Worm (Caenorhabditis elegans) whole organism, mixed stage, embryonic: ENCODE measurements around the gene F32A5.8.

Source experiments
- lin-13 ChIP-seq: fragments of 150-350 bp; optimal IDR thresholded peaks from 2 replicates; lab custom pipeline; 2014; ENCODE audit warnings: missing biosample characterization, missing genetic modification characterization
- lsy-2 ChIP-seq: fragments of 150-350 bp; optimal IDR thresholded peaks from 2 replicates; lab custom pipeline; 2014; ENCODE audit warnings: missing biosample characterization, missing genetic modification characterization
- mep-1 ChIP-seq: fragments of 150-350 bp; optimal IDR thresholded peaks from 2 replicates; lab custom pipeline; 2017; ENCODE audit warnings: missing biosample characterization, missing genetic modification reagents, missing genetic modification characterization, inconsistent platforms
- unc-62 ChIP-seq: fragments of 150-350 bp; optimal IDR thresholded peaks from 2 replicates; lab custom pipeline; 2014; ENCODE audit warnings: missing biosample characterization, missing genetic modification reagents, missing genetic modification characterization
- ztf-11 ChIP-seq: fragments of 150-350 bp; optimal IDR thresholded peaks from 2 replicates; lab custom pipeline; 2014; ENCODE audit warnings: missing biosample characterization, missing genetic modification characterization

DNA sequence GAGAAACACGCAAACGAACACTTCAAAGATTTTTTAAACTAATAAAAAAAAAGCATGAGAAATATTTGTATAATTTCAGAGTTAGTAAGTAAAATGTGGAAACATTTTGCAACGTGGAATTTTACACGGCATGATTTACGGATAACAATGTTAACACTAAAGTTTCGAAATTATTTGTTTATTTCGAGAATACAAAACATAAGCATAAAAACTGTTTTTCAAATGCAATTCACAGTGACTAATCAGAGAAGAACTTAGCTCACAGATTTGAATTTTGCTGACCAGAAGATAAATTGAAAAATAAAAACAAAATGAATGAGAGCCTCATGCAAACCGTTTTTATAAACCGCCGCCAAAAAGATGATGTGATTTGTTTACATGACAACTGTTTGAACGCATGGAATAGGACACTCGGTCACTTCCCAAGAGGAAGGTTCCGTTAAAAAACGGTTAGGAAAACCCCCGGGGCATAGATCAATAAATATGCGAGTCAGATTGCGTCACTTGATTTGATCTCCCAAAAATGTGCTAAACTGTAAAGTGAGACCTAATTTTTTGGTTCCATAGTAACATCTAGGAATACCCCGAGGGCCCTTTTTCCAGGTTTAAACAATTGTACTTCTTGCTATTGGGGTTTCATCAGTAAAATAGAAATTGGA, 29.9 kb upstream of the F32A5.8 start, which contains the start of gene clh-3:
- no peak for TF ChIP-seq mep-1 (tag; lab: Kevin White, UChicago)
- TF ChIP-seq lsy-2 (tag; lab: Kevin White, UChicago) = no peak
- no peak for TF ChIP-seq lin-13 (tag; lab: Kevin White, UChicago)
- TF ChIP-seq ztf-11 (tag; lab: Kevin White, UChicago) = no peak
- TF ChIP-seq unc-62 (GFP tag; lab: Kevin White, UChicago) = no peak
